Worm (Caenorhabditis elegans) whole organism, L1 larva: Measurements from ENCODE around the gene F18E2.15.
A peak's percentile ranks its signal among the peaks of the same experiment; 100 is the strongest.

Experiments used
- C16A3.4 ChIP-seq: fragments of 150-350 bp; optimal IDR thresholded peaks from 2 replicates; lab custom pipeline; 2014; ENCODE audit warnings: missing biosample characterization, missing genetic modification characterization
- C34B4.2 ChIP-seq: sonication (generic microtip); optimal IDR thresholded peaks from 2 replicates; lab custom pipeline; 2017; ENCODE audit warnings: mild to moderate bottlenecking, missing genetic modification characterization, missing compliant biosample characterization
- Y116A8C.19 ChIP-seq: sonication (generic microtip); optimal IDR thresholded peaks from 2 replicates; lab custom pipeline; 2016; ENCODE audit warnings: missing compliant biosample characterization, missing genetic modification characterization, borderline replicate concordance
- aha-1 ChIP-seq: fragments of 150-350 bp; optimal IDR thresholded peaks from 2 replicates; lab custom pipeline; 2014; ENCODE audit warnings: missing biosample characterization, missing genetic modification characterization
- alr-1 ChIP-seq: fragments of 200-800 bp; sonication (Bioruptor generic); optimal IDR thresholded peaks from 2 replicates; lab custom pipeline; 2018; ENCODE audit warnings: borderline replicate concordance, mild to moderate bottlenecking, missing genetic modification characterization, missing compliant biosample characterization
- aly-2 ChIP-seq: fragments of 150-350 bp; optimal IDR thresholded peaks from 2 replicates; lab custom pipeline; 2014; ENCODE audit warnings: missing biosample characterization, missing genetic modification characterization
- ceh-82 ChIP-seq, 3 experiments: fragments of 150-350 bp in 1 of 3; sonication (generic microtip) in 2 of 3; optimal IDR thresholded peaks; 2 replicates each; lab custom pipeline; 2014 to 2017; ENCODE audit warnings: missing biosample characterization in 3 of 3, missing genetic modification characterization in 3 of 3
- ceh-90 ChIP-seq: sonication (generic microtip); optimal IDR thresholded peaks from 2 replicates; lab custom pipeline; 2016; ENCODE audit warnings: missing genetic modification characterization, missing compliant biosample characterization
- dpl-1 ChIP-seq, 3 experiments: fragments of 150-350 bp in 2 of 3; sonication (generic microtip) in 1 of 3; optimal IDR thresholded peaks; 2 replicates each; lab custom pipeline; 2014 to 2017; ENCODE audit warnings: missing biosample characterization in 3 of 3, missing genetic modification characterization in 3 of 3, missing genetic modification reagents in 3 of 3
- dsc-1 ChIP-seq: sonication (generic microtip); optimal IDR thresholded peaks from 2 replicates; lab custom pipeline; 2016; ENCODE audit warnings: mild to moderate bottlenecking, missing genetic modification characterization, missing compliant biosample characterization
- efl-1 ChIP-seq, 4 experiments: fragments of 150-350 bp; optimal IDR thresholded peaks in 3 of 4; peaks in 1 of 4; 1 replicate in 1 of 4; 2 replicates in 3 of 4; lab custom pipeline; 2014; ENCODE audit warnings: missing biosample characterization in 2 of 4, missing genetic modification characterization in 2 of 4, missing genetic modification reagents in 2 of 4
- efl-3 ChIP-seq: fragments of 200-800 bp; sonication (Bioruptor generic); optimal IDR thresholded peaks from 2 replicates; lab custom pipeline; 2018; ENCODE audit warnings: mild to moderate bottlenecking, missing genetic modification characterization, missing compliant biosample characterization
- elt-3 ChIP-seq, 6 experiments: fragments of 150-350 bp in 1 of 6; sonication (generic microtip); optimal IDR thresholded peaks; 2 replicates each; lab custom pipeline; 2017 to 2018; ENCODE audit warnings: missing biosample characterization in 6 of 6, missing genetic modification characterization in 6 of 6, inconsistent platforms in 1 of 6
- fkh-10 ChIP-seq: sonication (generic microtip); optimal IDR thresholded peaks from 2 replicates; lab custom pipeline; 2017; ENCODE audit warnings: missing biosample characterization, missing genetic modification reagents, missing genetic modification characterization
- grh-1 ChIP-seq: fragments of 200-800 bp; sonication (Bioruptor generic); IDR thresholded peaks from 2 replicates; pipeline ENCODE4 v1.3.6; 2022; ENCODE audit warnings: missing genetic modification reagents, missing genetic modification characterization, missing compliant biosample characterization
- hlh-17 ChIP-seq: fragments of 200-800 bp; sonication (Bioruptor generic); optimal IDR thresholded peaks from 2 replicates; lab custom pipeline; 2018; ENCODE audit warnings: missing genetic modification characterization, mild to moderate bottlenecking, missing compliant biosample characterization, moderate library complexity, borderline replicate concordance
- hpl-2 ChIP-seq: fragments of 150-350 bp; optimal IDR thresholded peaks from 2 replicates; lab custom pipeline; 2014; ENCODE audit warnings: missing biosample characterization, missing genetic modification reagents, missing genetic modification characterization
- isw-1 ChIP-seq: fragments of 200-800 bp; sonication (Bioruptor generic); IDR thresholded peaks from 2 replicates; pipeline ENCODE4 v1.3.6; 2022; ENCODE audit warnings: missing genetic modification characterization, missing compliant biosample characterization
- jun-1 ChIP-seq: fragments of 150-350 bp; optimal IDR thresholded peaks from 2 replicates; lab custom pipeline; 2014; ENCODE audit warnings: missing biosample characterization, missing genetic modification reagents, missing genetic modification characterization
- lin-35 ChIP-seq, 2 experiments: fragments of 150-350 bp; optimal IDR thresholded peaks; 2 replicates each; lab custom pipeline; 2014; ENCODE audit warnings: missing biosample characterization in 2 of 2, missing genetic modification characterization in 2 of 2, missing genetic modification reagents in 2 of 2
- lin-39 ChIP-seq: fragments of 150-350 bp; optimal IDR thresholded peaks from 2 replicates; lab custom pipeline; 2014; ENCODE audit warnings: missing biosample characterization, missing genetic modification reagents, missing genetic modification characterization
- lir-3 ChIP-seq: sonication (generic microtip); optimal IDR thresholded peaks from 2 replicates; lab custom pipeline; 2016; ENCODE audit warnings: mild to moderate bottlenecking, missing genetic modification characterization, moderate library complexity, missing compliant biosample characterization; ENCODE audit not compliant: poor library complexity
- mab-9 ChIP-seq: fragments of 200-800 bp; sonication (Bioruptor generic); IDR thresholded peaks from 2 replicates; pipeline ENCODE4 v1.3.6; 2022; ENCODE audit warnings: missing genetic modification reagents, missing genetic modification characterization, missing compliant biosample characterization
- mep-1 ChIP-seq: fragments of 150-350 bp; optimal IDR thresholded peaks from 2 replicates; lab custom pipeline; 2014; ENCODE audit warnings: missing biosample characterization, missing genetic modification characterization
- nhr-11 ChIP-seq: fragments of 150-350 bp; optimal IDR thresholded peaks from 2 replicates; lab custom pipeline; 2014; ENCODE audit warnings: missing biosample characterization, missing genetic modification characterization
- nhr-12 ChIP-seq: sonication (generic microtip); optimal IDR thresholded peaks from 2 replicates; lab custom pipeline; 2017; ENCODE audit warnings: missing biosample characterization, missing genetic modification characterization
- nhr-19 ChIP-seq: fragments of 200-800 bp; sonication (Bioruptor generic); conservative IDR thresholded peaks from 2 replicates; pipeline ENCODE4 v1.3.6; 2022; ENCODE audit warnings: missing genetic modification characterization, missing compliant biosample characterization
- nhr-237 ChIP-seq: fragments of 150-350 bp; optimal IDR thresholded peaks from 2 replicates; lab custom pipeline; 2014; ENCODE audit warnings: missing biosample characterization, missing genetic modification characterization
- nhr-28 ChIP-seq: fragments of 150-350 bp; optimal IDR thresholded peaks from 2 replicates; lab custom pipeline; 2014; ENCODE audit warnings: missing biosample characterization, missing genetic modification characterization
- nhr-47 ChIP-seq: sonication (generic microtip); optimal IDR thresholded peaks from 2 replicates; lab custom pipeline; 2016; ENCODE audit warnings: mild to moderate bottlenecking, missing genetic modification characterization, moderate library complexity, missing compliant biosample characterization
- nhr-76 ChIP-seq: sonication (generic microtip); optimal IDR thresholded peaks from 2 replicates; lab custom pipeline; 2017; ENCODE audit warnings: missing biosample characterization, missing genetic modification characterization
- pag-3 ChIP-seq: sonication (generic microtip); optimal IDR thresholded peaks from 2 replicates; lab custom pipeline; 2017; ENCODE audit warnings: missing genetic modification characterization, mild to moderate bottlenecking, missing compliant biosample characterization, antibody characterized with exemption, borderline replicate concordance; ENCODE audit not compliant: insufficient read depth
- pqm-1 ChIP-seq: sonication (generic microtip); optimal IDR thresholded peaks from 3 replicates; lab custom pipeline; 2017; ENCODE audit warnings: missing biosample characterization, missing genetic modification characterization
- sptf-1 ChIP-seq: fragments of 150-350 bp; optimal IDR thresholded peaks from 2 replicates; lab custom pipeline; 2014; ENCODE audit warnings: missing biosample characterization, missing genetic modification characterization
- tlp-1 ChIP-seq: fragments of 150-350 bp; optimal IDR thresholded peaks from 2 replicates; lab custom pipeline; 2014; ENCODE audit warnings: missing biosample characterization, missing genetic modification characterization
- unc-62 ChIP-seq: fragments of 150-350 bp; optimal IDR thresholded peaks from 2 replicates; lab custom pipeline; 2014; ENCODE audit warnings: missing biosample characterization, missing genetic modification reagents, missing genetic modification characterization
- unc-86 ChIP-seq: sonication (generic microtip); optimal IDR thresholded peaks from 2 replicates; lab custom pipeline; 2016; ENCODE audit warnings: missing genetic modification characterization, missing compliant biosample characterization
- unc-98 ChIP-seq: fragments of 200-800 bp; sonication (Bioruptor generic); IDR thresholded peaks from 2 replicates; pipeline ENCODE4 v1.3.6; 2022; ENCODE audit warnings: missing genetic modification characterization, missing compliant biosample characterization
- vab-15 ChIP-seq: sonication (generic microtip); optimal IDR thresholded peaks from 2 replicates; lab custom pipeline; 2017; ENCODE audit warnings: missing genotype, mild to moderate bottlenecking, missing genetic modification characterization, missing compliant biosample characterization
- xbp-1 ChIP-seq: sonication (generic microtip); optimal IDR thresholded peaks from 2 replicates; lab custom pipeline; 2016; ENCODE audit warnings: missing genetic modification characterization, missing compliant biosample characterization
- zip-4 ChIP-seq: fragments of 200-800 bp; sonication (Bioruptor generic); optimal IDR thresholded peaks from 2 replicates; lab custom pipeline; 2018; ENCODE audit warnings: mild to moderate bottlenecking, missing genetic modification characterization, moderate library complexity, missing compliant biosample characterization
- ztf-11 ChIP-seq, 2 experiments: sonication (generic microtip); optimal IDR thresholded peaks; 2 replicates each; lab custom pipeline; 2016 to 2017; ENCODE audit warnings: missing genetic modification characterization in 2 of 2, missing biosample characterization in 1 of 2, missing compliant biosample characterization in 1 of 2

The F18E2.15 gene

DNA sequence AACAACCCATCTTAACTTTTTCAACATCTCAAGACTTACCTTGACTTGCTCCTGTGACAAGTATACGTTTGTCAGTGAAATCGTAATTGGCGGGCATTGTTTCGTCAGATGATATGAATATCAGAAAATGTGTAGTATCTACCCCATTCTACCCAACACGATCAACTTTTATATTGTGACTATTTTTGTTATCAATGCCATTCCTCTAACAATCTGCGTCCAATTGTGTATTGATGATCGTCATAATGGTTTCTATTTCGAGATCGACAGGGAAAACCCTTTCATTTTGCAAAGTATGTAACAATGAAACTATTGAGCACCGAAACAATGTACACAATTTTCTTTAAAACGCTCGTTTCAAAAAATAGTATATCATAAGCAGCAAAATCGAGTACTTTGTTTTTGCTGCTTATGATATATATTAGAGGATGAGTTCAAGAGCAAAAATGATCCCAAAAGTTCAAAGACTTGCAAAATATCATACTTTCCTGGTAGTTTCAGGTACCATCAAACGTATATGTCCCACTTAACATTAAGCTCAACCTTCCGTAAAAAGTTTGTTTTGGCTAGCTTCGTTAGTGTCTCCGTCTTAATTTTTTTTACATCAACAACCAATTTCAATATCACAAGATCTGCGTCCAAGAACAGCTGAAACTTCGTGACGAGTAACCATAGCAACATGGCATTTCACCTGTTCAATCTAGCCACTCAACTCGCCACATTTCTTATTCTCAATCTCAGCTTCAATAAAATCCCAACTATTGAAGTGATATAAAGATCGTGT, 27.2 kb downstream of the F18E2.15 start, which contains the start of the genes dhs-21 and xbx-9 (continued):
- TF ChIP-seq Y116A8C.19 (tag; lab: Kevin White, UChicago): no peak
- no peak for TF ChIP-seq lir-3 (tag; lab: Kevin White, UChicago)
- no peak for TF ChIP-seq C34B4.2 (tag; lab: Kevin White, UChicago)
- no peak for TF ChIP-seq unc-98 (GFP tag; lab: Robert Waterston, UW)
- TF ChIP-seq ceh-82 (tag; optimal IDR thresholded peaks at IDR 0.05; lab: Kevin White, UChicago): no peak
- no peak for TF ChIP-seq nhr-237 (tag; lab: Kevin White, UChicago)
- no peak for TF ChIP-seq ztf-11 (tag; optimal IDR thresholded peaks at IDR 0.05; lab: Kevin White, UChicago)
- TF ChIP-seq nhr-11: no peak
- TF ChIP-seq nhr-76 (tag; lab: Kevin White, UChicago): no peak
- no peak for TF ChIP-seq efl-3 (GFP tag; lab: Kevin White, UChicago)
- TF ChIP-seq C16A3.4: no peak
- TF ChIP-seq nhr-28: no peak
- TF ChIP-seq fkh-10 (GFP tag; lab: Kevin White, UChicago): no peak
- no peak for TF ChIP-seq pqm-1 (tag; lab: Kevin White, UChicago)
- TF ChIP-seq dsc-1 (tag; lab: Kevin White, UChicago): no peak
- TF ChIP-seq nhr-19: no peak
- no peak for TF ChIP-seq efl-1 (optimal IDR thresholded peaks at IDR 0.05; lab: Kevin White, UChicago)
- TF ChIP-seq efl-1 (GFP tag; optimal IDR thresholded peaks at IDR 0.05 in 1 of 2; lab: Kevin White, UChicago): no peak
- no peak for TF ChIP-seq aly-2 (tag; lab: Kevin White, UChicago)
- TF ChIP-seq pag-3 (tag; lab: Kevin White, UChicago): no peak
- no peak for TF ChIP-seq aha-1 (tag; lab: Kevin White, UChicago)
- no peak for TF ChIP-seq lin-39
- no peak for TF ChIP-seq hpl-2 (GFP tag; lab: Kevin White, UChicago)
- no peak for TF ChIP-seq ceh-90
- TF ChIP-seq zip-4 (GFP tag; lab: Kevin White, UChicago): no peak
- TF ChIP-seq grh-1 (GFP tag; lab: Robert Waterston, UW): no peak
- no peak for TF ChIP-seq isw-1
- TF ChIP-seq jun-1 (tag; lab: Kevin White, UChicago): no peak
- no peak for TF ChIP-seq unc-62 (GFP tag; lab: Kevin White, UChicago)
- no peak for TF ChIP-seq xbp-1
- TF ChIP-seq hlh-17 (GFP tag; lab: Kevin White, UChicago): no peak
- peak in 4 of 6 experiments; percentile 32 to 88 (median 74) for TF ChIP-seq elt-3 (tag; optimal IDR thresholded peaks at IDR 0.05; lab: Kevin White, UChicago)
- no peak for TF ChIP-seq alr-1
- TF ChIP-seq mab-9 (GFP tag; lab: Robert Waterston, UW): no peak
- no peak for TF ChIP-seq vab-15 (tag; lab: Kevin White, UChicago)
- TF ChIP-seq nhr-47 (tag; lab: Kevin White, UChicago): no peak
- TF ChIP-seq sptf-1 (tag; lab: Kevin White, UChicago): no peak
- TF ChIP-seq dpl-1 (GFP tag; optimal IDR thresholded peaks at IDR 0.05; lab: Kevin White, UChicago): no peak
- TF ChIP-seq unc-86: no peak
- TF ChIP-seq tlp-1 (tag; lab: Kevin White, UChicago): no peak
- no peak for TF ChIP-seq nhr-12 (tag; lab: Kevin White, UChicago)
- peak in 1 of 2 experiments; percentile 39 for TF ChIP-seq lin-35 (GFP tag; optimal IDR thresholded peaks at IDR 0.05; lab: Kevin White, UChicago)
- no peak for TF ChIP-seq mep-1 (tag; lab: Kevin White, UChicago)
- TF ChIP-seq, all 84 proteins: peak for 9
